Worm (Caenorhabditis elegans): ENCODE data around the gene C09G9.5.
A peak's percentile ranks its signal among the peaks of the same experiment; 100 is the strongest.

The C09G9.5 gene

DNA sequence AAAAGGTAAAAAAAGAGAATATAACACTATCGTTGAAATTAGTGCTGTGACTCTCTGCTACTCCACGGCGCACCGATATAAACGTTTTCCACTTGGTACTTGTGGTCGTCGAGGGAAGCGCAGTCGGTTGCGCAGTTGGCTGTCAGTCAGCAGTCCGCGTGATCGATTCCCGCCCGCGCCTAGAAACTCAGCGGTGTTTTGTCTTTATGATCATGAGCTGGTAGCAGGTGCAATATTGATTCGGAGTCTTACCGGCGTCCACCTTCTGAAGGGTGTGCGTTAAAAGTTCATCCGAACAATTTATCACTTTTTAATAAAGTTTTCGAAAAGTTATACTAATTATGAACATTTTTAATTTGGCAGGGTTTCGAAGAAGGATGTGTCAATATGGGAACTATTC, 40.8 kb downstream of the C09G9.5 start (continued):
- peak; percentile 74 for TF ChIP-seq tlf-1 (GFP tag; optimal IDR thresholded peaks at IDR 0.05)
- TF ChIP-seq madf-8 (GFP tag; conservative IDR thresholded peaks at IDR 0.05): 0 out of 2 replicates have a peak, but pooled peaks have one; percentile 21
- peak; percentile 48; the same call in 1 of the 2 replicates for TF ChIP-seq attf-6 (GFP tag; IDR thresholded peaks at IDR 0.05)
- peak; percentile 78 for TF ChIP-seq ztf-26 (tag; optimal IDR thresholded peaks at IDR 0.05)
- TF ChIP-seq rpc-1 (optimal IDR thresholded peaks at IDR 0.05): peak; percentile 94
- TF ChIP-seq rpc-1 (tag; optimal IDR thresholded peaks at IDR 0.05): peak; percentile 91
- TF ChIP-seq lin-26 (GFP tag; IDR thresholded peaks at IDR 0.05): peak; percentile 97
- peak; percentile 66 for TF ChIP-seq lsl-1 (GFP tag; optimal IDR thresholded peaks at IDR 0.05)
- TF ChIP-seq snpc-4 (GFP tag; optimal IDR thresholded peaks at IDR 0.05): peak; percentile 65
- peak; percentile 31 to 84 (median 81) for TF ChIP-seq snpc-4 (tag; optimal IDR thresholded peaks at IDR 0.05)
- TF ChIP-seq madf-10 (tag; optimal IDR thresholded peaks at IDR 0.05): peak; percentile 89
- peak; percentile 52; the same call in 1 of the 2 replicates for TF ChIP-seq D2030.7 (GFP tag; IDR thresholded peaks at IDR 0.05)
- peak; percentile 90 to 94 for TF ChIP-seq rec-8 (tag; optimal IDR thresholded peaks at IDR 0.05)
- TF ChIP-seq B0035.1 (tag; optimal IDR thresholded peaks at IDR 0.05): peak; percentile 82
- peak; percentile 51 for TF ChIP-seq F22D6.2 (tag; optimal IDR thresholded peaks at IDR 0.05)
- TF ChIP-seq Y67H2A.10 (GFP tag; conservative IDR thresholded peaks at IDR 0.05): 0 out of 2 replicates have a peak, but pooled peaks have one; percentile 51
- peak; percentile 76 for TF ChIP-seq lir-1 (GFP tag; conservative IDR thresholded peaks at IDR 0.05)
- TF ChIP-seq somi-1 (GFP tag; optimal IDR thresholded peaks at IDR 0.05): peak; percentile 70
- TF ChIP-seq zim-3 (tag; optimal IDR thresholded peaks at IDR 0.05): peak; percentile 95
- no peak for TF ChIP-seq F37B4.10 (GFP tag; IDR thresholded peaks at IDR 0.05)
- TF ChIP-seq F10E7.11 (tag; optimal IDR thresholded peaks at IDR 0.05): peak; percentile 92
- peak; percentile 54 to 64 for TF ChIP-seq let-607 (tag; optimal IDR thresholded peaks at IDR 0.05)
- TF ChIP-seq nfya-2 (GFP tag; IDR thresholded peaks at IDR 0.05): no peak
- peak; percentile 87 for TF ChIP-seq attf-3 (GFP tag; conservative IDR thresholded peaks at IDR 0.05)
- 0 out of 2 replicates have a peak, but pooled peaks have one; percentile 54 for TF ChIP-seq ceh-40 (GFP tag; IDR thresholded peaks at IDR 0.05)
- TF ChIP-seq attf-5 (GFP tag; optimal IDR thresholded peaks at IDR 0.05): peak; percentile 90
- peak; percentile 94 for TF ChIP-seq repo-1 (tag; optimal IDR thresholded peaks at IDR 0.05)
- peak; percentile 70 for TF ChIP-seq F57A8.1 (GFP tag; optimal IDR thresholded peaks at IDR 0.05)
- TF ChIP-seq sdz-38 (tag; optimal IDR thresholded peaks at IDR 0.05): no peak
- TF ChIP-seq egl-18 (GFP tag; IDR thresholded peaks at IDR 0.05): no peak
- peak; percentile 84; the same call in 1 of the 2 replicates for TF ChIP-seq aptf-3 (GFP tag; IDR thresholded peaks at IDR 0.05)
- TF ChIP-seq ZK185.1 (tag; optimal IDR thresholded peaks at IDR 0.05; ENCODE audit: poor library complexity, severe bottlenecking): peak; percentile 91
- peak; percentile 64 for TF ChIP-seq K12H6.12 (tag; optimal IDR thresholded peaks at IDR 0.05)
- TF ChIP-seq tbp1 (GFP tag; optimal IDR thresholded peaks at IDR 0.05): peak; percentile 98
- TF ChIP-seq nhr-80 (tag; optimal IDR thresholded peaks at IDR 0.05): peak; percentile 75
- TF ChIP-seq ztf-25 (GFP tag; IDR thresholded peaks at IDR 0.05): peak; percentile 62; the same call in 1 of the 2 replicates
- TF ChIP-seq snpc-3.4 (tag; optimal IDR thresholded peaks at IDR 0.05): peak; percentile 89
- 0 out of 2 replicates have a peak, but pooled peaks have one; percentile 65 for TF ChIP-seq bed-1 (GFP tag; IDR thresholded peaks at IDR 0.05)
- peak; percentile 94 for TF ChIP-seq chd-7 (tag; optimal IDR thresholded peaks at IDR 0.05)
- TF ChIP-seq hsf-1 (GFP tag; IDR thresholded peaks at IDR 0.05): peak; percentile 69
- peak; percentile 89 for TF ChIP-seq ztf-18 (tag; optimal IDR thresholded peaks at IDR 0.05)
- TF ChIP-seq cebp-2 (GFP tag; IDR thresholded peaks at IDR 0.05): peak; percentile 86; the same call in 1 of the 2 replicates
- peak; percentile 86 for TF ChIP-seq T26A5.8 (tag; optimal IDR thresholded peaks at IDR 0.05)
- peak; percentile 89 for TF ChIP-seq B0336.3 (GFP tag; IDR thresholded peaks at IDR 0.05)
- TF ChIP-seq mcd-1 (GFP tag; IDR thresholded peaks at IDR 0.05): peak; percentile 79
- peak; percentile 45 for TF ChIP-seq gei-17 (GFP tag; optimal IDR thresholded peaks at IDR 0.05)
- TF ChIP-seq ztf-3 (GFP tag; optimal IDR thresholded peaks at IDR 0.05): peak; percentile 65
- peak; percentile 74 for TF ChIP-seq ceh-100 (GFP tag; IDR thresholded peaks at IDR 0.05)
- TF ChIP-seq pbrm-1 (GFP tag; IDR thresholded peaks at IDR 0.05): peak; percentile 69

Measured in whole organism, young adult.